Fruit fly (Drosophila melanogaster) Kc167 (cell line): Measurements from ENCODE around the gene RnpS1.

Source experiments
- Myc ChIP-seq: fragments of >200 bp; optimal IDR thresholded peaks from 2 replicates; lab custom pipeline; 2017; ENCODE audit warnings: missing external identifiers
- Sin3A ChIP-seq: fragments of >200 bp; optimal IDR thresholded peaks from 2 replicates; lab custom pipeline; 2018; ENCODE audit warnings: missing external identifiers
- h ChIP-seq: fragments of >200 bp; optimal IDR thresholded peaks from 3 replicates; lab custom pipeline; 2018; ENCODE audit warnings: missing external identifiers
- insv ChIP-seq: fragments of >200 bp; optimal IDR thresholded peaks from 3 replicates; lab custom pipeline; 2018; ENCODE audit warnings: missing external identifiers
- psq ChIP-seq: fragments of >200 bp; optimal IDR thresholded peaks from 2 replicates; lab custom pipeline; 2017; ENCODE audit warnings: missing external identifiers
- ttk ChIP-seq: sonication (Bioruptor generic); optimal IDR thresholded peaks from 2 replicates; lab custom pipeline; 2017; ENCODE audit warnings: missing external identifiers

Gene RnpS1

dm6 chr3R:9573812-9574587 is 22.2 kb downstream of the RnpS1 start, which contains the start of gene CG9399:
Gene CG9399 (minus strand): TSS chr3R:9574211.
- TF ChIP-seq insv (lab: Kevin White, UChicago) (no peak), Myc (lab: Kevin White, UChicago) (no peak), h (lab: Kevin White, UChicago) (no peak), Sin3A (no peak), ttk (no peak), psq (lab: Kevin White, UChicago) (no peak)

- TF ChIP-seq h (lab: Kevin White, UChicago) (no peak), psq (lab: Kevin White, UChicago) (no peak), ttk (no peak), insv (lab: Kevin White, UChicago) (no peak), Sin3A (no peak), Myc (lab: Kevin White, UChicago) (no peak)
Measured at dm6 chr3R:9577382-9578137, 25.7 kb downstream of the RnpS1 start, which contains the start of the genes Kap-alpha3 and Son. Gene Kap-alpha3 (minus strand): TSS chr3R:9577733. Gene Son (plus strand): TSS chr3R:9578042.

dm6 chr3R:9581089-9581520 is 29.3 kb downstream of the RnpS1 start, which contains the start of gene CG8301:
Gene CG8301 (plus strand): TSS chr3R:9581306.
- TF ChIP-seq h (lab: Kevin White, UChicago) (no peak), ttk (no peak), Sin3A (no peak), psq (lab: Kevin White, UChicago) (no peak), Myc (lab: Kevin White, UChicago) (no peak), insv (lab: Kevin White, UChicago) (no peak)

dm6 chr3R:9581973-9582372 is 30.1 kb downstream of the RnpS1 start:
- TF ChIP-seq Myc (lab: Kevin White, UChicago) = no peak
- no peak for TF ChIP-seq psq (lab: Kevin White, UChicago)
- TF ChIP-seq insv (lab: Kevin White, UChicago) = no peak
- TF ChIP-seq ttk = no peak
- TF ChIP-seq Sin3A = no peak
- TF ChIP-seq h (lab: Kevin White, UChicago) = no peak

- TF ChIP-seq ttk (no peak), h (lab: Kevin White, UChicago) (no peak), Sin3A (no peak), psq (lab: Kevin White, UChicago) (no peak), Myc (lab: Kevin White, UChicago) (no peak), insv (lab: Kevin White, UChicago) (no peak)
Measured at dm6 chr3R:9583122-9583521, 31.3 kb downstream of the RnpS1 start, which contains the start of gene CG33654. Gene CG33654 (minus strand): TSS chr3R:9583222.

dm6 chr3R:9586663-9587248 is 34.9 kb downstream of the RnpS1 start, which contains the start of gene P58IPK:
Gene P58IPK (plus strand): TSS chr3R:9586942.
- TF ChIP-seq h (lab: Kevin White, UChicago) (no peak), insv (lab: Kevin White, UChicago) (no peak), psq (lab: Kevin White, UChicago) (no peak), Sin3A (no peak), Myc (lab: Kevin White, UChicago) (no peak), ttk (no peak)

- no peak for TF ChIP-seq h (lab: Kevin White, UChicago)
- TF ChIP-seq Sin3A = no peak
- TF ChIP-seq Myc (lab: Kevin White, UChicago) = no peak
- no peak for TF ChIP-seq insv (lab: Kevin White, UChicago)
- TF ChIP-seq ttk = no peak
- no peak for TF ChIP-seq psq (lab: Kevin White, UChicago)
Measured at dm6 chr3R:9590952-9591532, 39.2 kb downstream of the RnpS1 start, which contains the start of the genes bocks and CG8312. Gene bocks (minus strand): TSS chr3R:9591002. Gene CG8312 (plus strand): TSS chr3R:9591309.

- TF ChIP-seq Myc (lab: Kevin White, UChicago) = no peak
- no peak for TF ChIP-seq insv (lab: Kevin White, UChicago)
- TF ChIP-seq psq (lab: Kevin White, UChicago) = no peak
- no peak for TF ChIP-seq ttk
- no peak for TF ChIP-seq Sin3A
- TF ChIP-seq h (lab: Kevin White, UChicago) = no peak
Measured at dm6 chr3R:9591769-9592388, 40.0 kb downstream of the RnpS1 start.

dm6 chr3R:9593408-9594250 is 41.8 kb downstream of the RnpS1 start:
- TF ChIP-seq Sin3A = no peak
- TF ChIP-seq h (lab: Kevin White, UChicago) = no peak
- no peak for TF ChIP-seq insv (lab: Kevin White, UChicago)
- TF ChIP-seq psq (lab: Kevin White, UChicago) = no peak
- no peak for TF ChIP-seq ttk
- TF ChIP-seq Myc (lab: Kevin White, UChicago) = no peak

dm6 chr3R:9594251-9594581 is 42.4 kb downstream of the RnpS1 start:
- TF ChIP-seq ttk (no peak), Myc (lab: Kevin White, UChicago) (no peak), Sin3A (no peak), psq (lab: Kevin White, UChicago) (no peak), h (lab: Kevin White, UChicago) (no peak), insv (lab: Kevin White, UChicago) (no peak)
